Fruit fly (Drosophila melanogaster) whole organism, embryonic: ENCODE measurements around the gene AlaRS.

Source experiments
- Bdp1 ChIP-seq: fragments of 200-800 bp; sonication (Bioruptor generic); optimal IDR thresholded peaks from 3 replicates; lab custom pipeline; 2016; ENCODE audit warnings: missing biosample characterization, missing genetic modification characterization
- CG10274 ChIP-seq: fragments of 200-800 bp; sonication (Bioruptor generic); optimal IDR thresholded peaks from 3 replicates; lab custom pipeline; 2017; ENCODE audit warnings: missing biosample characterization, mild to moderate bottlenecking, missing genetic modification characterization
- CG10366 ChIP-seq: fragments of 200-800 bp; sonication (Bioruptor generic); IDR thresholded peaks from 2 replicates; pipeline ENCODE4 v1.3.6; 2022; ENCODE audit warnings: missing biosample characterization, missing genetic modification characterization
- CG10565 ChIP-seq: fragments of 200-800 bp; sonication (Bioruptor generic); optimal IDR thresholded peaks from 3 replicates; lab custom pipeline; 2016; ENCODE audit warnings: missing biosample characterization, mild to moderate bottlenecking, missing genetic modification characterization
- CG10959 ChIP-seq: fragments of 200-800 bp; sonication (Bioruptor generic); IDR thresholded peaks from 2 replicates; pipeline ENCODE4 v1.3.6; 2022; ENCODE audit warnings: missing biosample characterization, missing genetic modification characterization
- CG13296 ChIP-seq: fragments of 200-800 bp; sonication (Bioruptor generic); optimal IDR thresholded peaks from 3 replicates; lab custom pipeline; 2018; ENCODE audit warnings: missing biosample characterization, mild to moderate bottlenecking, missing genetic modification characterization
- CG14050 ChIP-seq: fragments of 200-800 bp; sonication (Bioruptor generic); IDR thresholded peaks from 3 replicates; pipeline ENCODE4 v1.3.6; 2022; ENCODE audit warnings: missing biosample characterization, missing genetic modification characterization
- CG1602 ChIP-seq: fragments of 200-800 bp; sonication (Bioruptor generic); optimal IDR thresholded peaks from 3 replicates; lab custom pipeline; 2016; ENCODE audit warnings: missing biosample characterization, missing genetic modification characterization
- CG1647 ChIP-seq: fragments of 200-800 bp; sonication (Bioruptor generic); optimal IDR thresholded peaks from 3 replicates; lab custom pipeline; 2016; ENCODE audit warnings: missing biosample characterization, missing genetic modification characterization
- CG17568 ChIP-seq: fragments of 200-800 bp; sonication (Bioruptor generic); optimal IDR thresholded peaks from 2 replicates; lab custom pipeline; 2018; ENCODE audit warnings: missing biosample characterization, mild to moderate bottlenecking, missing genetic modification characterization, moderate library complexity
- CG18476 ChIP-seq: fragments of 200-800 bp; sonication (Bioruptor generic); optimal IDR thresholded peaks from 2 replicates; lab custom pipeline; 2016; ENCODE audit warnings: missing biosample characterization, mild to moderate bottlenecking, missing genetic modification characterization
- CG2889 ChIP-seq: fragments of 200-800 bp; sonication (Bioruptor generic); IDR thresholded peaks from 3 replicates; pipeline ENCODE4 v1.3.6; 2022; ENCODE audit warnings: missing biosample characterization, missing genetic modification characterization
- CG30020 ChIP-seq: fragments of 200-800 bp; optimal IDR thresholded peaks from 2 replicates; lab custom pipeline; 2019; ENCODE audit warnings: missing biosample characterization, mild to moderate bottlenecking, missing genetic modification characterization, moderate library complexity
- CG30431 ChIP-seq: fragments of 200-800 bp; sonication (Bioruptor generic); optimal IDR thresholded peaks from 2 replicates; lab custom pipeline; 2017; ENCODE audit warnings: missing biosample characterization, missing genetic modification characterization
- CG32772 ChIP-seq: fragments of 200-800 bp; sonication (Bioruptor generic); IDR thresholded peaks from 2 replicates; pipeline ENCODE4 v1.3.6; 2022; ENCODE audit warnings: missing biosample characterization, missing genetic modification characterization
- CG3281 ChIP-seq: fragments of 200-800 bp; sonication (Bioruptor generic); optimal IDR thresholded peaks from 3 replicates; lab custom pipeline; 2017; ENCODE audit warnings: missing biosample characterization, mild to moderate bottlenecking, missing genetic modification characterization
- CG33213 ChIP-seq: fragments of 200-800 bp; sonication (Bioruptor generic); optimal IDR thresholded peaks from 3 replicates; lab custom pipeline; 2016; ENCODE audit warnings: missing biosample characterization, missing genetic modification characterization
- CG5245 ChIP-seq: fragments of 200-800 bp; sonication (Bioruptor generic); optimal IDR thresholded peaks from 3 replicates; lab custom pipeline; 2016; ENCODE audit warnings: missing biosample characterization, missing genetic modification characterization
- Chrac-16 ChIP-seq: fragments of 200-800 bp; sonication (Bioruptor generic); optimal IDR thresholded peaks from 3 replicates; lab custom pipeline; 2016; ENCODE audit warnings: missing biosample characterization, missing genetic modification characterization
- CrebB ChIP-seq: fragments of 200-800 bp; sonication (Bioruptor generic); optimal IDR thresholded peaks from 3 replicates; lab custom pipeline; 2018; ENCODE audit warnings: missing biosample characterization, mild to moderate bottlenecking, missing genetic modification characterization
- Dad ChIP-seq: fragments of 200-800 bp; sonication (Bioruptor generic); optimal IDR thresholded peaks from 3 replicates; lab custom pipeline; 2016; ENCODE audit warnings: missing biosample characterization, missing genetic modification characterization
- Hr39 ChIP-seq: fragments of >200 bp; optimal IDR thresholded peaks from 2 replicates; lab custom pipeline; 2017
- NfI ChIP-seq: fragments of 200-800 bp; sonication (Bioruptor generic); optimal IDR thresholded peaks from 3 replicates; lab custom pipeline; 2018; ENCODE audit warnings: missing biosample characterization, mild to moderate bottlenecking, missing genetic modification characterization, moderate library complexity
- Oaz ChIP-seq: fragments of 200-800 bp; sonication (Bioruptor generic); IDR thresholded peaks from 2 replicates; pipeline ENCODE4 v1.3.6; 2022; ENCODE audit warnings: missing biosample characterization, missing genetic modification characterization
- Six4 ChIP-seq: fragments of 200-800 bp; sonication (Bioruptor generic); optimal IDR thresholded peaks from 2 replicates; lab custom pipeline; 2016; ENCODE audit warnings: missing biosample characterization, missing genetic modification characterization
- Sox102F ChIP-seq: fragments of 200-800 bp; sonication (Bioruptor generic); optimal IDR thresholded peaks from 2 replicates; lab custom pipeline; 2018; ENCODE audit warnings: missing biosample characterization, mild to moderate bottlenecking, missing genetic modification characterization, moderate library complexity
- TFAM ChIP-seq: fragments of 200-800 bp; sonication (Bioruptor generic); optimal IDR thresholded peaks from 2 replicates; lab custom pipeline; 2017; ENCODE audit warnings: missing biosample characterization, missing genetic modification characterization, inconsistent platforms
- bowl ChIP-seq: fragments of 200-800 bp; sonication (Bioruptor generic); IDR thresholded peaks from 2 replicates; pipeline ENCODE4 v1.3.6; 2022; ENCODE audit warnings: missing biosample characterization, missing genetic modification characterization
- bsh ChIP-seq, 2 experiments: fragments of 200-800 bp; sonication (Bioruptor generic); optimal IDR thresholded peaks; 2 replicates each; lab custom pipeline; 2017 to 2018; ENCODE audit warnings: mild to moderate bottlenecking in 2 of 2, missing biosample characterization in 2 of 2, missing genetic modification characterization in 2 of 2, moderate library complexity in 1 of 2
- cato ChIP-seq: fragments of 200-800 bp; sonication (Bioruptor generic); optimal IDR thresholded peaks from 2 replicates; lab custom pipeline; 2016; ENCODE audit warnings: missing biosample characterization, missing genetic modification characterization, borderline replicate concordance
- croc ChIP-seq: fragments of 200-800 bp; sonication (Bioruptor generic); conservative IDR thresholded peaks from 3 replicates; pipeline ENCODE4 v1.3.6; 2022; ENCODE audit warnings: missing biosample characterization, missing genetic modification characterization
- disco-r ChIP-seq: fragments of 200-800 bp; sonication (Bioruptor generic); optimal IDR thresholded peaks from 2 replicates; lab custom pipeline; 2016; ENCODE audit warnings: missing biosample characterization, missing genetic modification characterization
- dysf ChIP-seq: fragments of 200-800 bp; sonication (Bioruptor generic); IDR thresholded peaks from 3 replicates; pipeline ENCODE4 v1.3.6; 2022; ENCODE audit warnings: missing biosample characterization, missing genetic modification characterization
- emc ChIP-seq: fragments of 200-800 bp; sonication (Bioruptor generic); optimal IDR thresholded peaks from 2 replicates; lab custom pipeline; 2016; ENCODE audit warnings: missing biosample characterization, missing genetic modification characterization
- eyg ChIP-seq: fragments of 200-800 bp; sonication (Bioruptor generic); optimal IDR thresholded peaks from 3 replicates; lab custom pipeline; 2016; ENCODE audit warnings: missing biosample characterization, missing genetic modification characterization
- fu2 ChIP-seq: fragments of 200-800 bp; sonication (Bioruptor generic); optimal IDR thresholded peaks from 2 replicates; lab custom pipeline; 2016; ENCODE audit warnings: missing biosample characterization, missing genetic modification characterization
- gro ChIP-seq: fragments of 200-800 bp; sonication (Bioruptor generic); optimal IDR thresholded peaks from 2 replicates; lab custom pipeline; 2016; ENCODE audit warnings: missing biosample characterization, missing genetic modification characterization
- gt ChIP-seq: fragments of 200-800 bp; sonication (Bioruptor generic); IDR thresholded peaks from 2 replicates; pipeline ENCODE4 v1.3.6; 2022; ENCODE audit warnings: missing biosample characterization, missing genetic modification characterization
- jumu ChIP-seq: fragments of 200-800 bp; sonication (Bioruptor generic); optimal IDR thresholded peaks from 3 replicates; lab custom pipeline; 2016; ENCODE audit warnings: missing biosample characterization, missing genetic modification characterization
- kni ChIP-seq: fragments of 200-800 bp; sonication (Bioruptor generic); optimal IDR thresholded peaks from 3 replicates; lab custom pipeline; 2017; ENCODE audit warnings: mild to moderate bottlenecking, missing biosample characterization, missing genetic modification reagents, missing genetic modification characterization
- lov ChIP-seq, 2 experiments: fragments of 200-800 bp in 1 of 2; fragments of >200 bp in 1 of 2; sonication (Bioruptor generic) in 1 of 2; IDR thresholded peaks in 1 of 2; optimal IDR thresholded peaks in 1 of 2; 2 replicates in 1 of 2; 3 replicates in 1 of 2; pipeline versions ENCODE4 v1.3.6 to Lab custom; 2017 to 2022; ENCODE audit warnings: missing biosample characterization in 1 of 2, missing genetic modification characterization in 1 of 2
- luna ChIP-seq: fragments of 200-800 bp; sonication (Bioruptor generic); optimal IDR thresholded peaks from 2 replicates; lab custom pipeline; 2016; ENCODE audit warnings: missing biosample characterization, missing genetic modification characterization
- oc ChIP-seq: fragments of 200-800 bp; sonication (Bioruptor generic); optimal IDR thresholded peaks from 2 replicates; lab custom pipeline; 2018; ENCODE audit warnings: missing biosample characterization, mild to moderate bottlenecking, missing genetic modification characterization, moderate library complexity
- pum ChIP-seq: fragments of 200-800 bp; sonication (Bioruptor generic); optimal IDR thresholded peaks from 2 replicates; lab custom pipeline; 2016; ENCODE audit warnings: missing biosample characterization, missing genetic modification characterization
- row ChIP-seq: fragments of 200-800 bp; sonication (Bioruptor generic); IDR thresholded peaks from 3 replicates; pipeline ENCODE4 v1.3.6; 2022; ENCODE audit warnings: missing biosample characterization, missing genetic modification characterization
- run ChIP-seq: fragments of 200-800 bp; sonication (Bioruptor generic); optimal IDR thresholded peaks from 3 replicates; lab custom pipeline; 2018; ENCODE audit warnings: missing biosample characterization, mild to moderate bottlenecking, missing genetic modification characterization
- schlank ChIP-seq: fragments of 200-800 bp; sonication (Bioruptor generic); optimal IDR thresholded peaks from 2 replicates; lab custom pipeline; 2018; ENCODE audit warnings: missing biosample characterization, mild to moderate bottlenecking, missing genetic modification characterization
- sd ChIP-seq: fragments of 200-800 bp; sonication (Bioruptor generic); optimal IDR thresholded peaks from 3 replicates; lab custom pipeline; 2018; ENCODE audit warnings: missing biosample characterization, mild to moderate bottlenecking, missing genetic modification characterization, moderate library complexity
- sima ChIP-seq: fragments of 200-800 bp; sonication (Bioruptor generic); optimal IDR thresholded peaks from 2 replicates; lab custom pipeline; 2016; ENCODE audit warnings: missing biosample characterization, missing genetic modification characterization
- trem ChIP-seq: fragments of 200-800 bp; optimal IDR thresholded peaks from 3 replicates; lab custom pipeline; 2019; ENCODE audit warnings: missing biosample characterization, mild to moderate bottlenecking, missing genetic modification characterization, moderate library complexity
- vfl ChIP-seq: fragments of 200-800 bp; sonication (Bioruptor generic); optimal IDR thresholded peaks from 2 replicates; lab custom pipeline; 2016; ENCODE audit warnings: missing biosample characterization, missing genetic modification characterization

The AlaRS gene

dm6 chr2L:8416350-8417046 is 34.9 kb upstream of the AlaRS start (continued):
- TF ChIP-seq croc (GFP tag; lab: Robert Waterston, UW) (no peak), Oaz (no peak), CG10274 (GFP tag; lab: Kevin White, UChicago) (no peak), bsh (GFP tag; optimal IDR thresholded peaks at IDR 0.05; lab: Kevin White, UChicago) (peak in 1 of 2 experiments; percentile 70), CG1647 (no peak), CG30431 (GFP tag; lab: Kevin White, UChicago) (no peak), gro (GFP tag; lab: Kevin White, UChicago) (peak; percentile 24), CG14050 (GFP tag; lab: Robert Waterston, UW) (no peak), Six4 (no peak), fu2 (GFP tag; lab: Kevin White, UChicago) (no peak), emc (no peak), Hr39 (lab: Kevin White, UChicago) (no peak), gt (GFP tag; lab: Robert Waterston, UW) (no peak), Dad (GFP tag; lab: Kevin White, UChicago) (no peak), CG3281 (GFP tag; lab: Kevin White, UChicago) (no peak), CG2889 (peak; percentile 78), CG5245 (peak; percentile 36), CG13296 (GFP tag; lab: Kevin White, UChicago) (no peak), oc (no peak), Sox102F (GFP tag; lab: Kevin White, UChicago) (no peak), Chrac-16 (GFP tag; lab: Kevin White, UChicago) (no peak), row (peak; percentile 44; the same call in 2 of the 3 replicates), luna (GFP tag; lab: Kevin White, UChicago) (no peak), run (tag; lab: Kevin White, UChicago) (no peak), CG32772 (no peak), lov (optimal IDR thresholded peaks at IDR 0.05; lab: Kevin White, UChicago) (peak; percentile 96), lov (GFP tag; IDR thresholded peaks at IDR 0.05; lab: Robert Waterston, UW) (no peak), dysf (GFP tag; lab: Robert Waterston, UW) (0 out of 3 replicates have a peak, but pooled peaks have one; percentile 30), disco-r (GFP tag; lab: Kevin White, UChicago) (no peak), pum (GFP tag; lab: Kevin White, UChicago) (peak; percentile 8), vfl (GFP tag; lab: Kevin White, UChicago) (no peak), CG17568 (GFP tag; lab: Kevin White, UChicago) (no peak), CG10366 (GFP tag; lab: Robert Waterston, UW) (no peak), CrebB (tag; lab: Kevin White, UChicago) (peak; percentile 35), CG18476 (GFP tag; lab: Kevin White, UChicago) (no peak), bowl (GFP tag; lab: Robert Waterston, UW) (no peak), sima (GFP tag; lab: Kevin White, UChicago) (no peak), CG33213 (no peak), trem (peak; percentile 20), NfI (GFP tag; lab: Kevin White, UChicago) (no peak), sd (no peak), kni (GFP tag; lab: Kevin White, UChicago) (peak; percentile 40), TFAM (GFP tag; lab: Kevin White, UChicago) (no peak), jumu (GFP tag; lab: Kevin White, UChicago) (no peak), eyg (GFP tag; lab: Kevin White, UChicago) (no peak), CG10959 (GFP tag; lab: Robert Waterston, UW) (no peak), cato (no peak), CG30020 (no peak), schlank (tag; lab: Kevin White, UChicago) (no peak), CG1602 (GFP tag; lab: Kevin White, UChicago) (no peak), CG10565 (GFP tag; lab: Kevin White, UChicago) (no peak), Bdp1 (GFP tag; lab: Kevin White, UChicago) (no peak)
